Fruit fly (Drosophila melanogaster): Measurements from ENCODE around the gene CG7044.

Gene CG7044

dm6 chr3R:21060430-21061245, 40.9 kb downstream of the CG7044 start, which contains the start of gene Mvl (continued):
- TF ChIP-seq ap (GFP tag; IDR thresholded peaks at IDR 0.05) (no peak), CG17912 (GFP tag; optimal IDR thresholded peaks at IDR 0.05) (peak; percentile 23), hkb (optimal IDR thresholded peaks at IDR 0.05) (peak; percentile 54), hkb (GFP tag; IDR thresholded peaks at IDR 0.05) (0 out of 2 replicates have a peak, but pooled peaks have one; percentile 22), shn (GFP tag; optimal IDR thresholded peaks at IDR 0.05) (no peak), Dll (GFP tag; IDR thresholded peaks at IDR 0.05; ENCODE audit: partially characterized antibody) (0 out of 4 replicates have a peak, but pooled peaks have one; percentile 32), Stat92E (GFP tag; optimal IDR thresholded peaks at IDR 0.05) (peak in 1 of 3 experiments; percentile 14), CG1603 (tag; optimal IDR thresholded peaks at IDR 0.05) (peak; percentile 58), lab (GFP tag; optimal IDR thresholded peaks at IDR 0.05) (peak; percentile 71), stc (GFP tag; IDR thresholded peaks at IDR 0.05) (no peak), CG7745 (tag; optimal IDR thresholded peaks at IDR 0.05) (peak; percentile 5), Trl (optimal IDR thresholded peaks at IDR 0.05) (peak; percentile 68 to 77), Trl (GFP tag; optimal IDR thresholded peaks at IDR 0.05) (peak; percentile 25), tna (GFP tag; IDR thresholded peaks at IDR 0.05; ENCODE audit: partially characterized antibody) (0 out of 2 replicates have a peak, but pooled peaks have one; percentile 19), CG7372 (GFP tag; IDR thresholded peaks at IDR 0.05) (no peak), CG6791 (GFP tag; IDR thresholded peaks at IDR 0.05; ENCODE audit: partially characterized antibody) (peak; percentile 59; the same call in 1 of the 3 replicates), CG14667 (GFP tag; IDR thresholded peaks at IDR 0.05) (no peak), CG14441 (GFP tag; IDR thresholded peaks at IDR 0.05) (no peak), dm (GFP tag; optimal IDR thresholded peaks at IDR 0.05) (peak; percentile 46), CTCF (GFP tag; optimal IDR thresholded peaks at IDR 0.05) (peak; percentile 30), CG7786 (GFP tag; optimal IDR thresholded peaks at IDR 0.05) (no peak), CG3847 (GFP tag; IDR thresholded peaks at IDR 0.05) (peak; percentile 34; the same call in 1 of the 2 replicates), zfh1 (GFP tag; IDR thresholded peaks at IDR 0.05) (0 out of 3 replicates have a peak, but pooled peaks have one; percentile 21), CG8924 (tag; optimal IDR thresholded peaks at IDR 0.05) (peak; percentile 22), CG2116 (GFP tag; optimal IDR thresholded peaks at IDR 0.05) (peak; percentile 44), CG6765 (GFP tag; optimal IDR thresholded peaks at IDR 0.05) (peak; percentile 20), CG10543 (GFP tag; optimal IDR thresholded peaks at IDR 0.05) (peak; percentile 58), CG10979 (tag; optimal IDR thresholded peaks at IDR 0.05) (peak; percentile 5), pfk (GFP tag; optimal IDR thresholded peaks at IDR 0.05) (peak; percentile 30), hb (GFP tag; IDR thresholded peaks at IDR 0.05; ENCODE audit: partially characterized antibody) (no peak), CG16813 (GFP tag; IDR thresholded peaks at IDR 0.05; ENCODE audit: partially characterized antibody) (no peak), Blimp-1 (GFP tag; optimal IDR thresholded peaks at IDR 0.05) (peak; percentile 39), CG13624 (GFP tag; optimal IDR thresholded peaks at IDR 0.05) (peak; percentile 32), nom (GFP tag; optimal IDR thresholded peaks at IDR 0.05) (peak; percentile 28), CG12659 (GFP tag; optimal IDR thresholded peaks at IDR 0.05) (peak; percentile 39), sens (GFP tag) (peak; percentile 90), CG43689 (GFP tag; IDR thresholded peaks at IDR 0.05) (no peak), Myb (GFP tag; optimal IDR thresholded peaks at IDR 0.05) (peak; percentile 88), chm (GFP tag; IDR thresholded peaks at IDR 0.05) (peak; percentile 55; the same call in 1 of the 2 replicates), CoRest (tag; optimal IDR thresholded peaks at IDR 0.05) (peak; percentile 47), Adf1 (GFP tag; IDR thresholded peaks at IDR 0.05) (peak; percentile 29; the same call in 1 of the 2 replicates), CG8290 (GFP tag; optimal IDR thresholded peaks at IDR 0.05) (peak; percentile 83), CG8290 (tag; optimal IDR thresholded peaks at IDR 0.05) (peak; percentile 60 to 70), Dek (tag; optimal IDR thresholded peaks at IDR 0.05) (no peak), kni (GFP tag; optimal IDR thresholded peaks at IDR 0.05) (peak; percentile 58), yki (optimal IDR thresholded peaks at IDR 0.05) (peak; percentile 53), E2f2 (GFP tag; IDR thresholded peaks at IDR 0.05) (peak; percentile 82; the same call in 1 of the 2 replicates), CG17568 (GFP tag; optimal IDR thresholded peaks at IDR 0.05) (no peak), Dbx (GFP tag; IDR thresholded peaks at IDR 0.05) (0 out of 3 replicates have a peak, but pooled peaks have one; percentile 9)
